Worm (Caenorhabditis elegans): ENCODE results near the gene C49C3.11.

Gene C49C3.11

DNA sequence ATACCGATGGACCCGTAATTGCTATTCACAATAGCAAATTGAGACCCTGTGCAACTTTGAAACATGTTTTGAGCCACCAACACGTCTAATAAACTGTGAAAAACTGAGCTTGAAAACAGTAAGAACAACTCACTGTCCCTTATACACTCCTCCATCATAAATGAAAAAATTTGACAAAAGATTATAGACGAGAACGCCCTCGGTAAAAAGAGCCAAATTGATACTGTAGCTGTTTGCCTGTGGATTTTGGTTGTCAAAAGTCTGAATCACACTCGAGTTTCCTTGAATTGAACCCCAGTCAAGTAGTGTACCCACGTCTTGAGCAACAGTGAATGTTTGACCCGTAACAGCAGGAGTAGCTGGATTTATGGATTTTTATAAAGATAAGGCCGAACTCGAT, 2.5 kb upstream of the C49C3.11 start:
- TF ChIP-seq duxl-1 (tag; optimal IDR thresholded peaks at IDR 0.05; ENCODE audit: poor library complexity): no peak
- peak in 1 of 2 experiments; percentile 95 for TF ChIP-seq unc-62 (GFP tag; optimal IDR thresholded peaks at IDR 0.05 in 1 of 2)
- no peak for TF ChIP-seq unc-62 (tag; optimal IDR thresholded peaks at IDR 0.05)

- TF ChIP-seq ceh-44 (GFP tag; IDR thresholded peaks at IDR 0.05) (no peak), pqm-1 (tag; optimal IDR thresholded peaks at IDR 0.05) (peak; percentile 99), mdt-29 (GFP tag; IDR thresholded peaks at IDR 0.05) (no peak), mxl-3 (GFP tag; optimal IDR thresholded peaks at IDR 0.05) (no peak), dmd-6 (GFP tag; IDR thresholded peaks at IDR 0.05) (peak; percentile 74), skn-1 (tag; optimal IDR thresholded peaks at IDR 0.05) (no peak), lin-1 (GFP tag; IDR thresholded peaks at IDR 0.05) (peak; percentile 77; the same call in 1 of the 2 replicates), attf-4 (tag; optimal IDR thresholded peaks at IDR 0.05) (no peak), nhr-28 (tag; optimal IDR thresholded peaks at IDR 0.05) (peak; percentile 76), nhr-25 (tag; optimal IDR thresholded peaks at IDR 0.05; ENCODE audit: borderline replicate concordance, insufficient read depth) (no peak), zip-11 (GFP tag; IDR thresholded peaks at IDR 0.05) (no peak), nhr-41 (GFP tag; IDR thresholded peaks at IDR 0.05) (peak; percentile 83; the same call in 1 of the 2 replicates)
These were observed 1.4 kb upstream of the C49C3.11 start, which contains the start of gene C49C3.9 for ce11 chrIV:17342179-17342578. Gene C49C3.9 (minus strand): TSS chrIV:17342314.

ce11 chrIV:17342667-17343066, 915 bp upstream of the C49C3.11 start, which contains the start of gene C49C3.21:
Gene C49C3.21 (plus strand): TSS chrIV:17342967.
- TF ChIP-seq lin-15B (tag; optimal IDR thresholded peaks at IDR 0.05): no peak
- no peak for TF ChIP-seq ZK546.5 (tag; optimal IDR thresholded peaks at IDR 0.05)
- TF ChIP-seq snpc-4 (tag; optimal IDR thresholded peaks at IDR 0.05): no peak
- TF ChIP-seq zip-11 (GFP tag; IDR thresholded peaks at IDR 0.05): no peak
- TF ChIP-seq vab-7 (GFP tag; IDR thresholded peaks at IDR 0.05): no peak
- no peak for TF ChIP-seq nhr-25 (tag; optimal IDR thresholded peaks at IDR 0.05; ENCODE audit: borderline replicate concordance, insufficient read depth)
- no peak for TF ChIP-seq Y48G9A.11 (GFP tag; IDR thresholded peaks at IDR 0.05)
- no peak for TF ChIP-seq F44E2.7 (GFP tag; IDR thresholded peaks at IDR 0.05)
- no peak for TF ChIP-seq egl-27 (tag; optimal IDR thresholded peaks at IDR 0.05)
- TF ChIP-seq skn-1 (tag; optimal IDR thresholded peaks at IDR 0.05): no peak

DNA sequence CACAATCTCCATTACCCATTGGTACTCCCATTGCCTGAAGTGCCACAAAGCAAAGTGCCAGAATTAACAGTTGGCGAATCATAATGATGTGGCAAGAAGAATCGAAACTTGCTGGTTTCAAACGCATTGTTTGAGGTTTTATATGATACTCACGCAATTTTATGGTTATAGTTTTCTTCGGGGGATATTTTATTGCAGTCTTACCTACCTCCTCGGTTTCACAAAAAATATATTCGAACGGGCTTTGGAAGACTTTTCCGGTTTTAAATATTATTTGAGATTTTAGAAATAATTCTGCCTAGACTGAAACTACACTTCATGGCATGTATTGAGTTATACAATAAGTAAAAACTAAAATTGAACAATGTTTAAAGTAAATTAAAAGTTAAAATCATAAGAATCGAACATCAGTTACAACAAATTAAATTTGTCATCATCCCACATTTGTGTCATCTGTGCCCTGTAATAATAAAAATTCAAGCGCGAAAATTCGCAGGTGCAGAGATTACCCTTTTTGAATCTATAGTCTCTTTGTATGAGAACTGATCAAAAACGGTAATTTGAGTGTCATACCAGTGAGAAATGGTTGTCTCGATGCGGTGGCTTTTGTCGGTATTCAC, 3.1 kb downstream of the C49C3.11 start, which contains the start of the genes clec-197 and clec-198:
Gene clec-197 (minus strand): TSS at position 101 of the 620 bp plus-strand sequence.
Gene clec-198 (plus strand): TSS at position 570 of the 620 bp plus-strand sequence.
- no peak for TF ChIP-seq hlh-11 (tag; optimal IDR thresholded peaks at IDR 0.05)
- TF ChIP-seq snpc-4 (tag; optimal IDR thresholded peaks at IDR 0.05): no peak
- TF ChIP-seq mxl-2 (GFP tag; conservative IDR thresholded peaks at IDR 0.05): no peak
- TF ChIP-seq lin-39 (tag; optimal IDR thresholded peaks at IDR 0.05): no peak
- no peak for TF ChIP-seq nhr-10 (tag; optimal IDR thresholded peaks at IDR 0.05)
- TF ChIP-seq lsy-2 (tag; optimal IDR thresholded peaks at IDR 0.05): no peak
- no peak for TF ChIP-seq daf-19 (GFP tag; conservative IDR thresholded peaks at IDR 0.05)

ce11 chrIV:17351586-17351985, 8.0 kb downstream of the C49C3.11 start, which contains the start of gene clec-199:
Gene clec-199 (plus strand): TSS chrIV:17351886.
- TF ChIP-seq aly-2 (tag; optimal IDR thresholded peaks at IDR 0.05): no peak
- no peak for TF ChIP-seq mdt-29 (GFP tag; IDR thresholded peaks at IDR 0.05)
- no peak for TF ChIP-seq pha-4 (GFP tag; IDR thresholded peaks at IDR 0.05)
- TF ChIP-seq pha-4 (tag; optimal IDR thresholded peaks at IDR 0.05): no peak

DNA sequence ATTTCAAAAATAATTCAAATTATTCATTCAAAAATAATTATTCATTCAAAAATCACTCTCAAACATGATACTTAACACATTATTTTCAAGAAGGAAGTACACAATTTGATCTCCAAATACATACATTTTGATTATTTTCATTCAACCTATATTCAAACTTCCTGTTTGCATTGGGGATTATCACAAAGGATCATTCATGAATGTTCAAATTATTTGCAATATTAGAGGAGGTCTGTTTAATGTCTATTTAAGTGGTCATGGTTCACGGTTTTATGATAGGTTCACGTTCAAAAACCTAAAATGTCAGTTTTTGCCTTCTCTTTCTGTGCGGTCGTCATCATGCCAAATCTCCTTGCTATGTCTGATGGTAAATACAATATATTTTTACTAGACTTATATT, 17.6 kb downstream of the C49C3.11 start, which contains the start of gene clec-202:
Gene clec-202 (plus strand): TSS at position 301 of the 400 bp plus-strand sequence.
- TF ChIP-seq unc-62 (GFP tag; optimal IDR thresholded peaks at IDR 0.05 in 1 of 2) (peak in 1 of 2 experiments; percentile 37), unc-62 (tag; optimal IDR thresholded peaks at IDR 0.05) (no peak), nhr-42 (GFP tag; IDR thresholded peaks at IDR 0.05) (no peak)
